Worm (Caenorhabditis elegans) whole organism, L2 larva: ENCODE data around the gene srsx-5.

Experiments
- C34F6.9 ChIP-seq: fragments of 150-350 bp; optimal IDR thresholded peaks from 2 replicates; lab custom pipeline; 2014; ENCODE audit warnings: missing biosample characterization, missing genetic modification characterization
- F13H6.1 ChIP-seq: sonication (generic microtip); optimal IDR thresholded peaks from 2 replicates; lab custom pipeline; 2016; ENCODE audit warnings: missing genetic modification characterization, missing compliant biosample characterization
- R02D3.7 ChIP-seq: fragments of 150-350 bp; optimal IDR thresholded peaks from 2 replicates; lab custom pipeline; 2014; ENCODE audit warnings: missing biosample characterization, missing genetic modification characterization
- Y55F3AM.14 ChIP-seq: fragments of 200-800 bp; sonication (Bioruptor generic); optimal IDR thresholded peaks from 2 replicates; lab custom pipeline; 2018; ENCODE audit warnings: mild to moderate bottlenecking, missing genetic modification characterization, missing compliant biosample characterization
- alr-1 ChIP-seq: fragments of 150-350 bp; optimal IDR thresholded peaks from 2 replicates; lab custom pipeline; 2014; ENCODE audit warnings: missing biosample characterization, missing genetic modification characterization
- ama-1 ChIP-seq: fragments of 150-350 bp; optimal IDR thresholded peaks from 2 replicates; lab custom pipeline; 2018; ENCODE audit warnings: inconsistent platforms
- ceh-16 ChIP-seq: fragments of 150-350 bp; optimal IDR thresholded peaks from 2 replicates; lab custom pipeline; 2014; ENCODE audit warnings: missing biosample characterization, missing genetic modification characterization
- ceh-82 ChIP-seq: fragments of 150-350 bp; optimal IDR thresholded peaks from 2 replicates; lab custom pipeline; 2014; ENCODE audit warnings: missing biosample characterization, missing genetic modification characterization
- crh-2 ChIP-seq: sonication (generic microtip); optimal IDR thresholded peaks from 2 replicates; lab custom pipeline; 2017; ENCODE audit warnings: missing biosample characterization, missing genetic modification characterization
- dmd-4 ChIP-seq: sonication (generic microtip); optimal IDR thresholded peaks from 2 replicates; lab custom pipeline; 2017; ENCODE audit warnings: missing biosample characterization, missing genetic modification characterization
- egl-27 ChIP-seq: sonication (generic microtip); optimal IDR thresholded peaks from 3 replicates; lab custom pipeline; 2017; ENCODE audit warnings: missing biosample characterization, missing genetic modification reagents, missing genetic modification characterization
- elt-3 ChIP-seq: sonication (generic microtip); optimal IDR thresholded peaks from 2 replicates; lab custom pipeline; 2017; ENCODE audit warnings: missing biosample characterization, missing genetic modification characterization
- fos-1 ChIP-seq: fragments of 150-350 bp; optimal IDR thresholded peaks from 2 replicates; lab custom pipeline; 2014; ENCODE audit warnings: missing biosample characterization, missing genetic modification characterization
- lin-11 ChIP-seq: fragments of 150-350 bp; sonication (generic microtip); optimal IDR thresholded peaks from 2 replicates; lab custom pipeline; 2014; ENCODE audit warnings: missing biosample characterization, missing genetic modification characterization, inconsistent platforms, mixed read lengths
- lin-13 ChIP-seq: fragments of 150-350 bp; optimal IDR thresholded peaks from 2 replicates; lab custom pipeline; 2014; ENCODE audit warnings: missing biosample characterization, missing genetic modification reagents, missing genetic modification characterization
- lsy-2 ChIP-seq, 2 experiments: fragments of 150-350 bp in 1 of 2; sonication (generic microtip) in 1 of 2; optimal IDR thresholded peaks; 2 replicates each; lab custom pipeline; 2014 to 2017; ENCODE audit warnings: missing biosample characterization in 2 of 2, missing genetic modification characterization in 2 of 2
- mab-5 ChIP-seq: fragments of 150-350 bp; optimal IDR thresholded peaks from 2 replicates; lab custom pipeline; 2014; ENCODE audit warnings: missing biosample characterization, missing genetic modification characterization
- mbf-1 ChIP-seq: sonication (generic microtip); optimal IDR thresholded peaks from 2 replicates; lab custom pipeline; 2017; ENCODE audit warnings: missing biosample characterization, missing genetic modification characterization
- mdl-1 ChIP-seq, 2 experiments: fragments of 150-350 bp in 1 of 2; sonication (generic microtip) in 1 of 2; optimal IDR thresholded peaks; 2 replicates each; lab custom pipeline; 2017; ENCODE audit warnings: missing biosample characterization in 2 of 2, missing genetic modification characterization in 2 of 2
- nhr-10 ChIP-seq: sonication (generic microtip); optimal IDR thresholded peaks from 2 replicates; lab custom pipeline; 2017; ENCODE audit warnings: missing biosample characterization, missing genetic modification characterization
- nhr-11 ChIP-seq: fragments of 150-350 bp; optimal IDR thresholded peaks from 2 replicates; lab custom pipeline; 2014; ENCODE audit warnings: missing biosample characterization, missing genetic modification characterization
- nhr-12 ChIP-seq: fragments of 150-350 bp; optimal IDR thresholded peaks from 2 replicates; lab custom pipeline; 2014; ENCODE audit warnings: missing biosample characterization, missing genetic modification characterization
- nhr-23 ChIP-seq: fragments of 150-350 bp; optimal IDR thresholded peaks from 2 replicates; lab custom pipeline; 2014; ENCODE audit warnings: missing biosample characterization, missing genetic modification reagents, missing genetic modification characterization
- nhr-237 ChIP-seq: fragments of 150-350 bp; optimal IDR thresholded peaks from 2 replicates; lab custom pipeline; 2014; ENCODE audit warnings: missing biosample characterization, missing genetic modification characterization
- nhr-25 ChIP-seq: fragments of 150-350 bp; sonication (generic microtip); optimal IDR thresholded peaks from 3 replicates; lab custom pipeline; 2014; ENCODE audit warnings: missing biosample characterization, missing genetic modification characterization
- nhr-6 ChIP-seq: fragments of 150-350 bp; optimal IDR thresholded peaks from 2 replicates; lab custom pipeline; 2014; ENCODE audit warnings: missing biosample characterization, missing genetic modification characterization
- peb-1 ChIP-seq: fragments of 150-350 bp; optimal IDR thresholded peaks from 2 replicates; lab custom pipeline; 2014; ENCODE audit warnings: missing biosample characterization, missing genetic modification characterization
- sma-3 ChIP-seq: sonication (generic microtip); optimal IDR thresholded peaks from 2 replicates; lab custom pipeline; 2016; ENCODE audit warnings: missing genetic modification reagents, missing genetic modification characterization, missing compliant biosample characterization
- unc-39 ChIP-seq: fragments of 150-350 bp; optimal IDR thresholded peaks from 2 replicates; lab custom pipeline; 2014; ENCODE audit warnings: missing biosample characterization, missing genetic modification characterization
- unc-55 ChIP-seq: fragments of 150-350 bp; sonication (generic microtip); optimal IDR thresholded peaks from 3 replicates; lab custom pipeline; 2014; ENCODE audit warnings: missing biosample characterization, missing genetic modification reagents, missing genetic modification characterization
- zag-1 ChIP-seq: fragments of 150-350 bp; optimal IDR thresholded peaks from 2 replicates; lab custom pipeline; 2014; ENCODE audit warnings: missing biosample characterization, missing genetic modification characterization
- ztf-1 ChIP-seq: fragments of 200-800 bp; sonication (Bioruptor generic); conservative IDR thresholded peaks from 2 replicates; pipeline ENCODE4 v1.3.6; 2022; ENCODE audit warnings: missing genetic modification characterization, missing compliant biosample characterization
- ztf-11 ChIP-seq: sonication (generic microtip); optimal IDR thresholded peaks from 2 replicates; lab custom pipeline; 2017; ENCODE audit warnings: missing biosample characterization, missing genetic modification characterization
- ztf-4 ChIP-seq: fragments of 150-350 bp; optimal IDR thresholded peaks from 2 replicates; lab custom pipeline; 2014; ENCODE audit warnings: missing biosample characterization, missing genetic modification characterization

srsx-5 gene

ce11 chrV:7893812-7894381, 34.9 kb upstream of the srsx-5 start, which contains the start of gene F40A3.6 (continued):
- TF ChIP-seq R02D3.7 (tag; lab: Kevin White, UChicago): no peak
- no peak for TF ChIP-seq sma-3 (GFP tag; lab: Kevin White, UChicago)
- TF ChIP-seq unc-55 (GFP tag; lab: Kevin White, UChicago): no peak

- TF ChIP-seq F13H6.1 (tag; lab: Kevin White, UChicago): no peak
- TF ChIP-seq peb-1 (tag; lab: Kevin White, UChicago): no peak
- no peak for TF ChIP-seq ceh-16 (tag; lab: Kevin White, UChicago)
- no peak for TF ChIP-seq alr-1 (tag; lab: Kevin White, UChicago)
- TF ChIP-seq lin-11 (tag; lab: Kevin White, UChicago): no peak
- TF ChIP-seq nhr-23 (tag; lab: Kevin White, UChicago): no peak
- no peak for TF ChIP-seq Y55F3AM.14 (GFP tag; lab: Kevin White, UChicago)
- TF ChIP-seq nhr-237 (tag; lab: Kevin White, UChicago): no peak
- no peak for TF ChIP-seq R02D3.7 (tag; lab: Kevin White, UChicago)
- TF ChIP-seq, all 48 proteins: peak for 0
Observed at ce11 chrV:7899761-7900160, 29.0 kb upstream of the srsx-5 start, which contains the start of gene F40A3.7. Gene F40A3.7 (minus strand): TSS chrV:7899861.

- TF ChIP-seq Y55F3AM.14 (GFP tag; lab: Kevin White, UChicago): no peak
- TF ChIP-seq ceh-82 (tag; lab: Kevin White, UChicago): no peak
- TF ChIP-seq lsy-2 (tag; optimal IDR thresholded peaks at IDR 0.05; lab: Kevin White, UChicago): no peak
- no peak for TF ChIP-seq crh-2 (tag; lab: Kevin White, UChicago)
- no peak for TF ChIP-seq nhr-12 (tag; lab: Kevin White, UChicago)
- no peak for TF ChIP-seq R02D3.7 (tag; lab: Kevin White, UChicago)
- no peak for TF ChIP-seq egl-27
- TF ChIP-seq dmd-4: no peak
- no peak for TF ChIP-seq lin-11 (tag; lab: Kevin White, UChicago)
Observed at ce11 chrV:7901222-7901621, 27.5 kb upstream of the srsx-5 start.

ce11 chrV:7904389-7904788, 24.4 kb upstream of the srsx-5 start:
- TF ChIP-seq mdl-1 (tag; optimal IDR thresholded peaks at IDR 0.05; lab: Kevin White, UChicago) (no peak), ztf-4 (tag; lab: Kevin White, UChicago) (no peak), dmd-4 (no peak), lin-11 (tag; lab: Kevin White, UChicago) (no peak), crh-2 (tag; lab: Kevin White, UChicago) (no peak), nhr-25 (tag; lab: Kevin White, UChicago) (no peak), ztf-11 (tag; lab: Kevin White, UChicago) (no peak)

- no peak for TF ChIP-seq ceh-82 (tag; lab: Kevin White, UChicago)
- TF ChIP-seq ztf-4 (tag; lab: Kevin White, UChicago): no peak
- TF ChIP-seq nhr-10 (tag; lab: Kevin White, UChicago): no peak
- no peak for TF ChIP-seq dmd-4
- TF ChIP-seq unc-55 (GFP tag; lab: Kevin White, UChicago): no peak
- no peak for TF ChIP-seq egl-27
- TF ChIP-seq elt-3 (tag; lab: Kevin White, UChicago): no peak
- no peak for TF ChIP-seq lin-13 (GFP tag; lab: Kevin White, UChicago)
- no peak for TF ChIP-seq nhr-6 (tag; lab: Kevin White, UChicago)
- no peak for TF ChIP-seq mab-5
- TF ChIP-seq, all 48 proteins: peak for 0
Observed at ce11 chrV:7908431-7908830, 20.3 kb upstream of the srsx-5 start.

- no peak for TF ChIP-seq mdl-1 (tag; optimal IDR thresholded peaks at IDR 0.05; lab: Kevin White, UChicago)
- TF ChIP-seq F13H6.1 (tag; lab: Kevin White, UChicago): no peak
- TF ChIP-seq ama-1 (lab: Kevin White, UChicago): no peak
- no peak for TF ChIP-seq ceh-82 (tag; lab: Kevin White, UChicago)
- no peak for TF ChIP-seq alr-1 (tag; lab: Kevin White, UChicago)
- no peak for TF ChIP-seq nhr-11 (tag; lab: Kevin White, UChicago)
- TF ChIP-seq, all 48 proteins: peak for 0
Observed at ce11 chrV:7925483-7925882, 3.3 kb upstream of the srsx-5 start, which contains the start of gene srsx-7. Gene srsx-7 (plus strand): TSS chrV:7925783.

ce11 chrV:7926784-7927183, 2.0 kb upstream of the srsx-5 start, which contains the start of gene srsx-6:
Gene srsx-6 (plus strand): TSS chrV:7927084.
- TF ChIP-seq nhr-6 (tag; lab: Kevin White, UChicago) (no peak), lin-11 (tag; lab: Kevin White, UChicago) (no peak), zag-1 (tag; lab: Kevin White, UChicago) (no peak), lin-13 (GFP tag; lab: Kevin White, UChicago) (no peak), nhr-11 (tag; lab: Kevin White, UChicago) (no peak), ceh-16 (tag; lab: Kevin White, UChicago) (no peak), unc-55 (GFP tag; lab: Kevin White, UChicago) (no peak), fos-1 (no peak), mbf-1 (tag; lab: Kevin White, UChicago) (no peak), ztf-1 (GFP tag; lab: Robert Waterston, UW) (no peak), dmd-4 (no peak), C34F6.9 (tag; lab: Kevin White, UChicago) (no peak), alr-1 (tag; lab: Kevin White, UChicago) (no peak), peb-1 (tag; lab: Kevin White, UChicago) (no peak), nhr-12 (tag; lab: Kevin White, UChicago) (no peak), unc-39 (tag; lab: Kevin White, UChicago) (no peak)
